Fruit fly (Drosophila melanogaster) whole organism, embryonic: Measurements from ENCODE around the gene sni.
A peak's percentile ranks its signal among the peaks of the same experiment; 100 is the strongest.

Experiments used
- Blimp-1 ChIP-seq: fragments of 200-800 bp; sonication (Bioruptor generic); optimal IDR thresholded peaks from 3 replicates; lab custom pipeline; 2018; ENCODE audit warnings: missing biosample characterization, missing genetic modification characterization, mild to moderate bottlenecking, moderate library complexity, missing genetic modification reagents
- CG10267 ChIP-seq: fragments of 200-800 bp; sonication (Bioruptor generic); optimal IDR thresholded peaks from 2 replicates; lab custom pipeline; 2018; ENCODE audit warnings: missing biosample characterization, mild to moderate bottlenecking, missing genetic modification characterization, moderate library complexity
- CG10366 ChIP-seq: fragments of 200-800 bp; sonication (Bioruptor generic); IDR thresholded peaks from 2 replicates; pipeline ENCODE4 v1.3.6; 2022; ENCODE audit warnings: missing biosample characterization, missing genetic modification characterization
- CG10654 ChIP-seq: fragments of 200-800 bp; sonication (Bioruptor generic); optimal IDR thresholded peaks from 2 replicates; lab custom pipeline; 2016; ENCODE audit warnings: missing biosample characterization, missing genetic modification characterization
- CG11696 ChIP-seq: fragments of 200-800 bp; sonication (Bioruptor generic); IDR thresholded peaks from 2 replicates; pipeline ENCODE4 v1.3.6; 2022; ENCODE audit warnings: missing biosample characterization, missing genetic modification characterization
- CG12071 ChIP-seq: fragments of 200-800 bp; sonication (Bioruptor generic); optimal IDR thresholded peaks from 3 replicates; lab custom pipeline; 2018; ENCODE audit warnings: missing biosample characterization, mild to moderate bottlenecking, missing genetic modification characterization
- CG14710 ChIP-seq: fragments of 200-800 bp; sonication (Bioruptor generic); optimal IDR thresholded peaks from 3 replicates; lab custom pipeline; 2019; ENCODE audit warnings: missing biosample characterization, mild to moderate bottlenecking, missing genetic modification characterization, moderate library complexity
- CG15696 ChIP-seq: fragments of 200-800 bp; sonication (Bioruptor generic); optimal IDR thresholded peaks from 2 replicates; lab custom pipeline; 2019; ENCODE audit warnings: missing biosample characterization, mild to moderate bottlenecking, missing genetic modification characterization, moderate library complexity
- CG1603 ChIP-seq: fragments of 200-800 bp; sonication (Bioruptor generic); optimal IDR thresholded peaks from 2 replicates; lab custom pipeline; 2019; ENCODE audit warnings: missing biosample characterization, mild to moderate bottlenecking, missing genetic modification characterization, moderate library complexity
- CG16813 ChIP-seq: fragments of 200-800 bp; sonication (Bioruptor generic); IDR thresholded peaks from 3 replicates; pipeline ENCODE4 v1.3.6; 2022; ENCODE audit warnings: missing biosample characterization, missing genetic modification characterization; ENCODE audit not compliant: partially characterized antibody
- CG17802 ChIP-seq: fragments of 200-800 bp; sonication (Bioruptor generic); optimal IDR thresholded peaks from 2 replicates; lab custom pipeline; 2018; ENCODE audit warnings: missing biosample characterization, mild to moderate bottlenecking, missing genetic modification characterization, moderate library complexity
- CG17912 ChIP-seq: fragments of 200-800 bp; sonication (Bioruptor generic); optimal IDR thresholded peaks from 2 replicates; lab custom pipeline; 2018; ENCODE audit warnings: missing biosample characterization, mild to moderate bottlenecking, missing genetic modification characterization
- CG18599 ChIP-seq: fragments of 200-800 bp; sonication (Bioruptor generic); optimal IDR thresholded peaks from 3 replicates; lab custom pipeline; 2017; ENCODE audit warnings: missing biosample characterization, missing genetic modification characterization, mild to moderate bottlenecking, moderate library complexity, missing genetic modification reagents
- CG30403 ChIP-seq: fragments of 200-800 bp; sonication (Bioruptor generic); optimal IDR thresholded peaks from 3 replicates; lab custom pipeline; 2016; ENCODE audit warnings: missing biosample characterization, missing genetic modification characterization
- CG4617 ChIP-seq: fragments of 200-800 bp; sonication (Bioruptor generic); optimal IDR thresholded peaks from 3 replicates; lab custom pipeline; 2016; ENCODE audit warnings: missing biosample characterization, missing genetic modification characterization, borderline replicate concordance
- CG4820 ChIP-seq: fragments of 200-800 bp; sonication (Bioruptor generic); optimal IDR thresholded peaks from 3 replicates; lab custom pipeline; 2016; ENCODE audit warnings: missing biosample characterization, missing genetic modification characterization
- CG6654 ChIP-seq: fragments of 200-800 bp; sonication (Bioruptor generic); optimal IDR thresholded peaks from 2 replicates; lab custom pipeline; 2017; ENCODE audit warnings: missing biosample characterization, mild to moderate bottlenecking, missing genetic modification characterization
- CG6689 ChIP-seq: fragments of 200-800 bp; sonication (Bioruptor generic); IDR thresholded peaks from 2 replicates; pipeline ENCODE4 v1.3.6; 2022; ENCODE audit warnings: missing biosample characterization, missing genetic modification characterization
- CG6813 ChIP-seq: fragments of 200-800 bp; sonication (Bioruptor generic); optimal IDR thresholded peaks from 2 replicates; lab custom pipeline; 2017; ENCODE audit warnings: missing biosample characterization, missing genetic modification characterization, mild to moderate bottlenecking, moderate library complexity, missing genetic modification reagents
- CG8765 ChIP-seq: fragments of 200-800 bp; sonication (Bioruptor generic); IDR thresholded peaks from 2 replicates; pipeline ENCODE4 v1.3.6; 2022; ENCODE audit warnings: missing biosample characterization, missing genetic modification characterization
- CG9932 ChIP-seq: fragments of 200-800 bp; sonication (Bioruptor generic); IDR thresholded peaks from 2 replicates; pipeline ENCODE4 v1.3.6; 2022; ENCODE audit warnings: missing biosample characterization, missing genetic modification characterization
- D ChIP-seq, 2 experiments: fragments of 200-800 bp in 1 of 2; fragments of >200 bp in 1 of 2; sonication (Bioruptor generic) in 1 of 2; optimal IDR thresholded peaks; 2 replicates in 1 of 2; 3 replicates in 1 of 2; lab custom pipeline; 2017; ENCODE audit warnings: mild to moderate bottlenecking in 1 of 2, missing biosample characterization in 1 of 2, missing genetic modification characterization in 1 of 2, missing genetic modification reagents in 1 of 2
- Doc2 ChIP-seq: fragments of 200-800 bp; sonication (Bioruptor generic); IDR thresholded peaks from 2 replicates; pipeline ENCODE4 v1.3.6; 2022; ENCODE audit warnings: missing biosample characterization, missing genetic modification characterization
- Doc3 ChIP-seq: fragments of 200-800 bp; sonication (Bioruptor generic); IDR thresholded peaks from 3 replicates; pipeline ENCODE4 v1.3.6; 2022; ENCODE audit warnings: missing biosample characterization, missing genetic modification characterization; ENCODE audit not compliant: partially characterized antibody
- Gug ChIP-seq: fragments of 200-800 bp; sonication (Bioruptor generic); IDR thresholded peaks from 4 replicates; pipeline ENCODE4 v1.3.6; 2022; ENCODE audit warnings: missing biosample characterization, missing genetic modification characterization
- Hmr ChIP-seq: fragments of 200-800 bp; sonication (Bioruptor generic); optimal IDR thresholded peaks from 3 replicates; lab custom pipeline; 2017; ENCODE audit warnings: mild to moderate bottlenecking, missing biosample characterization, missing genetic modification reagents, missing genetic modification characterization
- MBD-R2 ChIP-seq: fragments of 200-800 bp; sonication (Bioruptor generic); IDR thresholded peaks from 2 replicates; pipeline ENCODE4 v1.3.6; 2022; ENCODE audit warnings: missing biosample characterization, missing genetic modification characterization
- Poxn ChIP-seq: fragments of 200-800 bp; sonication (Bioruptor generic); IDR thresholded peaks from 2 replicates; pipeline ENCODE4 v1.3.6; 2022; ENCODE audit warnings: missing biosample characterization, missing genetic modification characterization
- Sry-β ChIP-seq: fragments of 200-800 bp; sonication (Bioruptor generic); optimal IDR thresholded peaks from 2 replicates; lab custom pipeline; 2018; ENCODE audit warnings: missing biosample characterization, mild to moderate bottlenecking, missing genetic modification characterization, moderate library complexity
- cad ChIP-seq: fragments of >200 bp; optimal IDR thresholded peaks from 2 replicates; lab custom pipeline; 2017; ENCODE audit warnings: missing biosample characterization, missing genetic modification characterization
- cg ChIP-seq: fragments of 200-800 bp; sonication (Bioruptor generic); optimal IDR thresholded peaks from 3 replicates; lab custom pipeline; 2019; ENCODE audit warnings: missing biosample characterization, mild to moderate bottlenecking, missing genetic modification characterization, moderate library complexity
- ci ChIP-seq: fragments of 200-800 bp; sonication (Bioruptor generic); IDR thresholded peaks from 3 replicates; pipeline ENCODE4 v1.3.6; 2022; ENCODE audit warnings: missing biosample characterization, missing genetic modification characterization
- crol ChIP-seq: fragments of 200-800 bp; sonication (Bioruptor generic); IDR thresholded peaks from 2 replicates; pipeline ENCODE4 v1.3.6; 2022; ENCODE audit warnings: missing biosample characterization, missing genetic modification characterization
- cwo ChIP-seq: fragments of 200-800 bp; sonication (Bioruptor generic); optimal IDR thresholded peaks from 3 replicates; lab custom pipeline; 2017; ENCODE audit warnings: missing biosample characterization, missing genetic modification characterization, mild to moderate bottlenecking, moderate library complexity, missing genetic modification reagents
- hkb ChIP-seq, 2 experiments: fragments of 200-800 bp in 1 of 2; fragments of >200 bp in 1 of 2; sonication (Bioruptor generic) in 1 of 2; IDR thresholded peaks in 1 of 2; optimal IDR thresholded peaks in 1 of 2; 2 replicates each; pipeline versions ENCODE4 v1.3.6 to Lab custom; 2017 to 2022; ENCODE audit warnings: missing biosample characterization in 1 of 2, missing genetic modification characterization in 1 of 2
- klu ChIP-seq: fragments of 200-800 bp; sonication (Bioruptor generic); IDR thresholded peaks from 2 replicates; pipeline ENCODE4 v1.3.6; 2022; ENCODE audit warnings: missing biosample characterization, missing genetic modification characterization
- lola ChIP-seq, 3 experiments: fragments of >200 bp in 2 of 3; fragments of 200-800 bp in 1 of 3; sonication (Bioruptor generic) in 1 of 3; optimal IDR thresholded peaks; 2 replicates each; lab custom pipeline; 2017 to 2019; ENCODE audit warnings: missing biosample characterization in 3 of 3, missing genetic modification characterization in 3 of 3, mild to moderate bottlenecking in 1 of 3, moderate library complexity in 1 of 3
- nau ChIP-seq: fragments of 200-800 bp; sonication (Bioruptor generic); optimal IDR thresholded peaks from 3 replicates; lab custom pipeline; 2017; ENCODE audit warnings: missing biosample characterization, mild to moderate bottlenecking, missing genetic modification characterization, missing genetic modification reagents
- pita ChIP-seq: fragments of 200-800 bp; sonication (Bioruptor generic); optimal IDR thresholded peaks from 2 replicates; lab custom pipeline; 2017; ENCODE audit warnings: missing biosample characterization, mild to moderate bottlenecking, missing genetic modification characterization
- pros ChIP-seq: fragments of 200-800 bp; sonication (Bioruptor generic); optimal IDR thresholded peaks from 3 replicates; lab custom pipeline; 2019; ENCODE audit warnings: missing biosample characterization, mild to moderate bottlenecking, missing genetic modification characterization, moderate library complexity
- sc ChIP-seq, 3 experiments: fragments of >200 bp in 2 of 3; fragments of 200-800 bp in 1 of 3; sonication (Bioruptor generic) in 1 of 3; optimal IDR thresholded peaks; 2 replicates in 2 of 3; 3 replicates in 1 of 3; lab custom pipeline; 2017; ENCODE audit warnings: mild to moderate bottlenecking in 1 of 3, missing biosample characterization in 1 of 3, missing genetic modification characterization in 1 of 3, missing genetic modification reagents in 1 of 3
- sens ChIP-seq: fragments of 200-800 bp; sonication (Bioruptor generic); peaks from one replicate; lab custom pipeline; 2016; ENCODE audit warnings: missing biosample characterization, missing genetic modification characterization
- stwl ChIP-seq: fragments of 200-800 bp; sonication (Bioruptor generic); optimal IDR thresholded peaks from 3 replicates; lab custom pipeline; 2018; ENCODE audit warnings: missing biosample characterization, mild to moderate bottlenecking, missing genetic modification characterization, moderate library complexity
- tgo ChIP-seq: fragments of 200-800 bp; sonication (Bioruptor generic); IDR thresholded peaks from 3 replicates; pipeline ENCODE4 v1.3.6; 2022; ENCODE audit warnings: missing biosample characterization, missing genetic modification characterization
- zen ChIP-seq: fragments of 200-800 bp; sonication (Bioruptor generic); optimal IDR thresholded peaks from 3 replicates; lab custom pipeline; 2018; ENCODE audit warnings: missing biosample characterization, mild to moderate bottlenecking, missing genetic modification characterization, moderate library complexity

The sni gene

dm6 chrX:8211094-8211730 lies 32.6 kb downstream of the sni start (continued):
- TF ChIP-seq lola (GFP tag; optimal IDR thresholded peaks at IDR 0.05; lab: Kevin White, UChicago) (peak in 1 of 3 experiments; percentile 9), CG4617 (GFP tag; lab: Kevin White, UChicago) (no peak), Hmr (peak; percentile 3), sc (optimal IDR thresholded peaks at IDR 0.05; lab: Kevin White, UChicago) (no peak), sc (GFP tag; optimal IDR thresholded peaks at IDR 0.05; lab: Kevin White, UChicago) (no peak), CG30403 (peak; percentile 15), Blimp-1 (GFP tag; lab: Kevin White, UChicago) (no peak), Gug (GFP tag; lab: Robert Waterston, UW) (no peak), CG14710 (tag; lab: Kevin White, UChicago) (peak; percentile 6), CG15696 (tag; lab: Kevin White, UChicago) (peak; percentile 50), CG18599 (GFP tag; lab: Kevin White, UChicago) (peak; percentile 42), CG11696 (GFP tag; lab: Robert Waterston, UW) (peak; percentile 77), cwo (GFP tag; lab: Kevin White, UChicago) (peak; percentile 13), ci (GFP tag; lab: Robert Waterston, UW) (0 out of 3 replicates have a peak, but pooled peaks have one; percentile 33), CG10654 (no peak), CG6689 (GFP tag; lab: Robert Waterston, UW) (peak; percentile 40; the same call in 1 of the 2 replicates), CG8765 (GFP tag; lab: Robert Waterston, UW) (peak; percentile 57; the same call in 1 of the 2 replicates)

dm6 chrX:8210632-8211031 lies 33.2 kb downstream of the sni start:
- TF ChIP-seq CG17802 (tag; lab: Kevin White, UChicago) (no peak), Doc2 (no peak), crol (GFP tag; lab: Robert Waterston, UW) (0 out of 2 replicates have a peak, but pooled peaks have one; percentile 27), pita (GFP tag; lab: Kevin White, UChicago) (peak; percentile 41), sens (GFP tag; lab: Kevin White, UChicago) (peak; percentile 50), stwl (tag; lab: Kevin White, UChicago) (peak; percentile 36), zen (peak; percentile 7), CG16813 (GFP tag; lab: Robert Waterston, UW) (0 out of 3 replicates have a peak, but pooled peaks have one; percentile 36), CG10267 (tag; lab: Kevin White, UChicago) (peak; percentile 22), CG6654 (GFP tag; lab: Kevin White, UChicago) (peak; percentile 98), cad (peak; percentile 93), pros (GFP tag; lab: Kevin White, UChicago) (no peak), CG12071 (no peak), Doc3 (GFP tag; lab: Robert Waterston, UW) (no peak), CG6813 (GFP tag; lab: Kevin White, UChicago) (no peak), cg (GFP tag; lab: Kevin White, UChicago) (peak; percentile 39)

- TF ChIP-seq Sry-β (GFP tag; lab: Kevin White, UChicago) (no peak), tgo (0 out of 3 replicates have a peak, but pooled peaks have one; percentile 15), klu (GFP tag; lab: Robert Waterston, UW) (no peak), MBD-R2 (GFP tag; lab: Robert Waterston, UW) (no peak), CG1603 (tag; lab: Kevin White, UChicago) (peak; percentile 54), hkb (optimal IDR thresholded peaks at IDR 0.05; lab: Kevin White, UChicago) (no peak), hkb (GFP tag; IDR thresholded peaks at IDR 0.05; lab: Robert Waterston, UW) (no peak), CG4820 (no peak), CG6689 (GFP tag; lab: Robert Waterston, UW) (0 out of 2 replicates have a peak, but pooled peaks have one; percentile 20), CG10366 (GFP tag; lab: Robert Waterston, UW) (peak; percentile 11; the same call in 1 of the 2 replicates), nau (GFP tag; lab: Kevin White, UChicago) (no peak), Poxn (GFP tag; lab: Robert Waterston, UW) (no peak), CG17912 (GFP tag; lab: Kevin White, UChicago) (no peak), CG9932 (GFP tag; lab: Robert Waterston, UW) (no peak), D (optimal IDR thresholded peaks at IDR 0.05; lab: Kevin White, UChicago) (no peak), D (GFP tag; optimal IDR thresholded peaks at IDR 0.05; lab: Kevin White, UChicago) (no peak)
Measured at dm6 chrX:8207054-8207453, 36.8 kb downstream of the sni start.
